Fruit fly (Drosophila melanogaster): ENCODE data around the gene CG14932.
A peak's percentile ranks its signal among the peaks of the same experiment; 100 is the strongest.

The CG14932 gene

DNA sequence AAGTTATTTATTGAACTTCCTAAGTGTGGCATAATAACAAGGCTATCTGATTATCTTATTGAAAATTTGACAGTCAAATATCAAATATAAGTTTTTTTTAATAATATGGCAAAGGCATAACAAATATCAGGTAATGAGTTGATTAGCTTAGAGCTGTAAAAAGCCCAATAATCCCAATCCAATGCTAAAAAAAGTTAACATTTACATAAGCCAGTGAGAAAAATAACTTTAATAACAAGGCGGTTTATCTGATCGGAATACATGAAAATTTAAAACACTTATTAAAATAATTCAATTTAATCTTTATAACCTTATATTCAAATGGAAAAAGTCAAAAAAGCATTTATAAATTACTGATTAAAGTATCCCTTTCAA is 18.6 kb downstream of the CG14932 start (continued):
- TF ChIP-seq bcd (GFP tag; optimal IDR thresholded peaks at IDR 0.05): no peak
- TF ChIP-seq sc (optimal IDR thresholded peaks at IDR 0.05): no peak
- no peak for TF ChIP-seq sc (GFP tag; optimal IDR thresholded peaks at IDR 0.05)
- no peak for TF ChIP-seq CG14965 (GFP tag; optimal IDR thresholded peaks at IDR 0.05; ENCODE audit: borderline replicate concordance)
- peak; percentile 95 for TF ChIP-seq Sry-β (GFP tag; optimal IDR thresholded peaks at IDR 0.05)
- TF ChIP-seq CG12744 (GFP tag; optimal IDR thresholded peaks at IDR 0.05): no peak
- TF ChIP-seq Atf6 (GFP tag; IDR thresholded peaks at IDR 0.05): no peak
- TF ChIP-seq fd3F (GFP tag; optimal IDR thresholded peaks at IDR 0.05): no peak
- no peak for TF ChIP-seq disco-r (GFP tag; optimal IDR thresholded peaks at IDR 0.05)
- TF ChIP-seq bab2 (GFP tag; optimal IDR thresholded peaks at IDR 0.05): no peak
- no peak for TF ChIP-seq mam (GFP tag; optimal IDR thresholded peaks at IDR 0.05)
- TF ChIP-seq CG17912 (GFP tag; optimal IDR thresholded peaks at IDR 0.05): no peak
- no peak for TF ChIP-seq CG11504 (tag; optimal IDR thresholded peaks at IDR 0.05)
- no peak for TF ChIP-seq YL-1 (GFP tag; optimal IDR thresholded peaks at IDR 0.05)
- TF ChIP-seq sens-2 (GFP tag; IDR thresholded peaks at IDR 0.05): no peak
- TF ChIP-seq jigr1 (GFP tag; IDR thresholded peaks at IDR 0.05): no peak
- TF ChIP-seq tx (GFP tag; optimal IDR thresholded peaks at IDR 0.05): no peak
- TF ChIP-seq CG16863 (GFP tag; optimal IDR thresholded peaks at IDR 0.05): no peak
- TF ChIP-seq CG17385 (GFP tag; optimal IDR thresholded peaks at IDR 0.05): no peak
- no peak for TF ChIP-seq CG6813 (GFP tag; optimal IDR thresholded peaks at IDR 0.05)
- no peak for TF ChIP-seq CG9437 (GFP tag; optimal IDR thresholded peaks at IDR 0.05)
- TF ChIP-seq Ets65A (GFP tag): peak; percentile 62
- peak; percentile 11; the same call in 1 of the 2 replicates for TF ChIP-seq CG31441 (GFP tag; IDR thresholded peaks at IDR 0.05)
- no peak for TF ChIP-seq Hsf (GFP tag; optimal IDR thresholded peaks at IDR 0.05)
- TF ChIP-seq Ssrp (tag; optimal IDR thresholded peaks at IDR 0.05): peak; percentile 18
- no peak for TF ChIP-seq Hmr (GFP tag; optimal IDR thresholded peaks at IDR 0.05)
- no peak for TF ChIP-seq sim (GFP tag; IDR thresholded peaks at IDR 0.05)
- TF ChIP-seq Dad (GFP tag; optimal IDR thresholded peaks at IDR 0.05): no peak
- no peak for TF ChIP-seq Fer2 (tag; optimal IDR thresholded peaks at IDR 0.05)
- peak in 1 of 3 experiments; percentile 32 for TF ChIP-seq lola (GFP tag; optimal IDR thresholded peaks at IDR 0.05)
- peak; percentile 55 for TF ChIP-seq CG17361 (GFP tag; IDR thresholded peaks at IDR 0.05)
- no peak for TF ChIP-seq CG8281 (tag; optimal IDR thresholded peaks at IDR 0.05)
- TF ChIP-seq yki (optimal IDR thresholded peaks at IDR 0.05): no peak
- TF ChIP-seq CG9727 (GFP tag; optimal IDR thresholded peaks at IDR 0.05): peak; percentile 1
- no peak for TF ChIP-seq lilli (GFP tag; optimal IDR thresholded peaks at IDR 0.05)
- no peak for TF ChIP-seq CG12391 (tag; optimal IDR thresholded peaks at IDR 0.05)
- no peak for TF ChIP-seq Nf-YB (GFP tag; optimal IDR thresholded peaks at IDR 0.05)
- peak; percentile 16 for TF ChIP-seq CG2678 (tag; optimal IDR thresholded peaks at IDR 0.05)
- no peak for TF ChIP-seq CG2202 (tag; optimal IDR thresholded peaks at IDR 0.05)
- TF ChIP-seq CG18619 (GFP tag; optimal IDR thresholded peaks at IDR 0.05): peak; percentile 10
- peak; percentile 40 for TF ChIP-seq gem (tag; optimal IDR thresholded peaks at IDR 0.05)
- peak; percentile 48 for TF ChIP-seq CoRest (tag; optimal IDR thresholded peaks at IDR 0.05)
- TF ChIP-seq emc (GFP tag; optimal IDR thresholded peaks at IDR 0.05): no peak
- no peak for TF ChIP-seq CG15601 (tag; optimal IDR thresholded peaks at IDR 0.05)
- no peak for TF ChIP-seq pita (GFP tag; optimal IDR thresholded peaks at IDR 0.05)

Data from whole organism, embryonic.